Fruit fly (Drosophila melanogaster) whole organism, embryonic: ENCODE results near the gene robl62A.

Experiments used
- ATbp ChIP-seq: fragments of 200-800 bp; sonication (Bioruptor generic); optimal IDR thresholded peaks from 2 replicates; lab custom pipeline; 2017; ENCODE audit warnings: missing biosample characterization, mild to moderate bottlenecking, missing genetic modification characterization, missing genetic modification reagents
- Bgb ChIP-seq: fragments of 200-800 bp; sonication (Bioruptor generic); IDR thresholded peaks from 2 replicates; pipeline ENCODE4 v1.3.6; 2022; ENCODE audit warnings: missing biosample characterization, missing genetic modification characterization; ENCODE audit not compliant: partially characterized antibody
- CG10274 ChIP-seq: fragments of 200-800 bp; sonication (Bioruptor generic); optimal IDR thresholded peaks from 3 replicates; lab custom pipeline; 2017; ENCODE audit warnings: missing biosample characterization, mild to moderate bottlenecking, missing genetic modification characterization
- CG10366 ChIP-seq: fragments of 200-800 bp; sonication (Bioruptor generic); IDR thresholded peaks from 2 replicates; pipeline ENCODE4 v1.3.6; 2022; ENCODE audit warnings: missing biosample characterization, missing genetic modification characterization
- CG15073 ChIP-seq: fragments of 200-800 bp; sonication (Bioruptor generic); optimal IDR thresholded peaks from 2 replicates; lab custom pipeline; 2016; ENCODE audit warnings: missing biosample characterization, missing genetic modification characterization
- CG16813 ChIP-seq: fragments of 200-800 bp; sonication (Bioruptor generic); IDR thresholded peaks from 3 replicates; pipeline ENCODE4 v1.3.6; 2022; ENCODE audit warnings: missing biosample characterization, missing genetic modification characterization; ENCODE audit not compliant: partially characterized antibody
- CG16863 ChIP-seq: fragments of 200-800 bp; sonication (Bioruptor generic); optimal IDR thresholded peaks from 3 replicates; lab custom pipeline; 2016; ENCODE audit warnings: missing biosample characterization, missing genetic modification characterization
- CG2120 ChIP-seq: fragments of 200-800 bp; sonication (Bioruptor generic); optimal IDR thresholded peaks from 3 replicates; lab custom pipeline; 2016; ENCODE audit warnings: missing biosample characterization, missing genetic modification characterization
- CG2875 ChIP-seq: fragments of 200-800 bp; sonication (Bioruptor generic); optimal IDR thresholded peaks from 2 replicates; lab custom pipeline; 2017; ENCODE audit warnings: missing biosample characterization, mild to moderate bottlenecking, missing genetic modification characterization, missing genetic modification reagents
- CG30403 ChIP-seq: fragments of 200-800 bp; sonication (Bioruptor generic); optimal IDR thresholded peaks from 3 replicates; lab custom pipeline; 2016; ENCODE audit warnings: missing biosample characterization, missing genetic modification characterization
- CG32772 ChIP-seq: fragments of 200-800 bp; sonication (Bioruptor generic); IDR thresholded peaks from 2 replicates; pipeline ENCODE4 v1.3.6; 2022; ENCODE audit warnings: missing biosample characterization, missing genetic modification characterization
- CG33213 ChIP-seq: fragments of 200-800 bp; sonication (Bioruptor generic); optimal IDR thresholded peaks from 3 replicates; lab custom pipeline; 2016; ENCODE audit warnings: missing biosample characterization, missing genetic modification characterization
- CG3995 ChIP-seq: fragments of 200-800 bp; sonication (Bioruptor generic); optimal IDR thresholded peaks from 3 replicates; lab custom pipeline; 2016; ENCODE audit warnings: missing biosample characterization, missing genetic modification characterization
- CG4424 ChIP-seq: fragments of 200-800 bp; sonication (Bioruptor generic); optimal IDR thresholded peaks from 3 replicates; lab custom pipeline; 2016; ENCODE audit warnings: missing biosample characterization, missing genetic modification characterization
- CG4854 ChIP-seq: fragments of 200-800 bp; sonication (Bioruptor generic); optimal IDR thresholded peaks from 2 replicates; lab custom pipeline; 2016; ENCODE audit warnings: missing biosample characterization, missing genetic modification characterization, inconsistent platforms
- CG5180 ChIP-seq: fragments of 200-800 bp; sonication (Bioruptor generic); optimal IDR thresholded peaks from 3 replicates; lab custom pipeline; 2017; ENCODE audit warnings: missing biosample characterization, missing genetic modification characterization, mild to moderate bottlenecking, moderate library complexity, missing genetic modification reagents
- CG5245 ChIP-seq: fragments of 200-800 bp; sonication (Bioruptor generic); optimal IDR thresholded peaks from 3 replicates; lab custom pipeline; 2016; ENCODE audit warnings: missing biosample characterization, missing genetic modification characterization
- CG7987 ChIP-seq: fragments of 200-800 bp; sonication (Bioruptor generic); optimal IDR thresholded peaks from 2 replicates; lab custom pipeline; 2018; ENCODE audit warnings: missing biosample characterization, mild to moderate bottlenecking, missing genetic modification characterization, moderate library complexity
- CG9609 ChIP-seq: fragments of 200-800 bp; sonication (Bioruptor generic); optimal IDR thresholded peaks from 3 replicates; lab custom pipeline; 2016; ENCODE audit warnings: missing biosample characterization, missing genetic modification characterization
- CG9797 ChIP-seq: fragments of 200-800 bp; sonication (Bioruptor generic); optimal IDR thresholded peaks from 3 replicates; lab custom pipeline; 2018; ENCODE audit warnings: missing biosample characterization, mild to moderate bottlenecking, missing genetic modification characterization
- D19B ChIP-seq: fragments of 200-800 bp; sonication (Bioruptor generic); optimal IDR thresholded peaks from 2 replicates; lab custom pipeline; 2017; ENCODE audit warnings: missing biosample characterization, mild to moderate bottlenecking, missing genetic modification characterization
- Dp ChIP-seq: fragments of 200-800 bp; sonication (Bioruptor generic); optimal IDR thresholded peaks from 2 replicates; lab custom pipeline; 2018; ENCODE audit warnings: missing biosample characterization, mild to moderate bottlenecking, missing genetic modification characterization, moderate library complexity
- Hmr ChIP-seq: fragments of 200-800 bp; sonication (Bioruptor generic); optimal IDR thresholded peaks from 3 replicates; lab custom pipeline; 2017; ENCODE audit warnings: mild to moderate bottlenecking, missing biosample characterization, missing genetic modification reagents, missing genetic modification characterization
- Hsf ChIP-seq: fragments of 200-800 bp; sonication (Bioruptor generic); optimal IDR thresholded peaks from 3 replicates; lab custom pipeline; 2016; ENCODE audit warnings: missing biosample characterization, missing genetic modification characterization
- Kr ChIP-seq: fragments of 200-800 bp; sonication (Bioruptor generic); optimal IDR thresholded peaks from 2 replicates; lab custom pipeline; 2017; ENCODE audit warnings: missing biosample characterization, mild to moderate bottlenecking, missing genetic modification characterization
- Mad ChIP-seq: fragments of 200-800 bp; sonication (Bioruptor generic); optimal IDR thresholded peaks from 2 replicates; lab custom pipeline; 2016; ENCODE audit warnings: missing biosample characterization, missing genetic modification characterization
- Mes4 ChIP-seq: fragments of 200-800 bp; sonication (Bioruptor generic); optimal IDR thresholded peaks from 2 replicates; lab custom pipeline; 2016; ENCODE audit warnings: missing biosample characterization, missing genetic modification characterization
- Myb ChIP-seq: fragments of 200-800 bp; sonication (Bioruptor generic); optimal IDR thresholded peaks from 2 replicates; lab custom pipeline; 2016; ENCODE audit warnings: missing biosample characterization, missing genetic modification characterization
- Neu2 ChIP-seq: fragments of 200-800 bp; sonication (Bioruptor generic); optimal IDR thresholded peaks from 3 replicates; lab custom pipeline; 2016; ENCODE audit warnings: missing biosample characterization, missing genetic modification characterization, borderline replicate concordance
- Poxn ChIP-seq: fragments of 200-800 bp; sonication (Bioruptor generic); IDR thresholded peaks from 2 replicates; pipeline ENCODE4 v1.3.6; 2022; ENCODE audit warnings: missing biosample characterization, missing genetic modification characterization
- abd-A ChIP-seq: fragments of 200-800 bp; sonication (Bioruptor generic); optimal IDR thresholded peaks from 3 replicates; lab custom pipeline; 2019; ENCODE audit warnings: missing biosample characterization, mild to moderate bottlenecking, missing genetic modification characterization, moderate library complexity
- amos ChIP-seq: fragments of 200-800 bp; sonication (Bioruptor generic); IDR thresholded peaks from 2 replicates; pipeline ENCODE4 v1.3.6; 2022; ENCODE audit warnings: missing biosample characterization, missing genetic modification characterization; ENCODE audit not compliant: partially characterized antibody
- dm ChIP-seq: fragments of 200-800 bp; sonication (Bioruptor generic); optimal IDR thresholded peaks from 3 replicates; lab custom pipeline; 2016; ENCODE audit warnings: missing biosample characterization, missing genetic modification characterization
- ems ChIP-seq: fragments of 200-800 bp; sonication (Bioruptor generic); optimal IDR thresholded peaks from 3 replicates; lab custom pipeline; 2016; ENCODE audit warnings: missing biosample characterization, missing genetic modification characterization
- eve ChIP-seq, 2 experiments: fragments of >200 bp; optimal IDR thresholded peaks; 2 replicates each; lab custom pipeline; 2017; ENCODE audit warnings: missing biosample characterization in 2 of 2, missing genetic modification characterization in 2 of 2
- grn ChIP-seq: fragments of 200-800 bp; sonication (Bioruptor generic); optimal IDR thresholded peaks from 3 replicates; lab custom pipeline; 2017; ENCODE audit warnings: missing biosample characterization, missing genetic modification characterization
- gsb ChIP-seq: fragments of 200-800 bp; sonication (Bioruptor generic); IDR thresholded peaks from 2 replicates; pipeline ENCODE4 v1.3.6; 2022; ENCODE audit warnings: missing biosample characterization, missing genetic modification characterization
- inv ChIP-seq: fragments of 200-800 bp; sonication (Bioruptor generic); IDR thresholded peaks from 2 replicates; pipeline ENCODE4 v1.3.6; 2022; ENCODE audit warnings: missing biosample characterization, missing genetic modification characterization; ENCODE audit not compliant: partially characterized antibody
- jigr1 ChIP-seq: fragments of 200-800 bp; sonication (Bioruptor generic); IDR thresholded peaks from 3 replicates; pipeline ENCODE4 v1.3.6; 2022; ENCODE audit warnings: missing biosample characterization, missing genetic modification characterization
- lola ChIP-seq, 3 experiments: fragments of >200 bp in 2 of 3; fragments of 200-800 bp in 1 of 3; sonication (Bioruptor generic) in 1 of 3; optimal IDR thresholded peaks; 2 replicates each; lab custom pipeline; 2017 to 2019; ENCODE audit warnings: missing biosample characterization in 3 of 3, missing genetic modification characterization in 3 of 3, mild to moderate bottlenecking in 1 of 3, moderate library complexity in 1 of 3
- otp ChIP-seq: fragments of 200-800 bp; sonication (Bioruptor generic); IDR thresholded peaks from 3 replicates; pipeline ENCODE4, ENCODE4 v1.3.6; 2022; ENCODE audit warnings: missing biosample characterization, missing genetic modification characterization
- p53 ChIP-seq: fragments of 200-800 bp; sonication (Bioruptor generic); optimal IDR thresholded peaks from 2 replicates; lab custom pipeline; 2016; ENCODE audit warnings: missing biosample characterization, missing genetic modification characterization
- prd ChIP-seq, 3 experiments: fragments of >200 bp in 2 of 3; fragments of 200-800 bp in 1 of 3; sonication (Bioruptor generic) in 1 of 3; optimal IDR thresholded peaks in 2 of 3; IDR thresholded peaks in 1 of 3; 2 replicates in 2 of 3; 3 replicates in 1 of 3; pipeline versions ENCODE4 v1.3.6 to Lab custom; 2017 to 2022; ENCODE audit warnings: missing biosample characterization in 1 of 3, missing genetic modification characterization in 1 of 3
- pum ChIP-seq: fragments of 200-800 bp; sonication (Bioruptor generic); optimal IDR thresholded peaks from 2 replicates; lab custom pipeline; 2016; ENCODE audit warnings: missing biosample characterization, missing genetic modification characterization
- tgo ChIP-seq: fragments of 200-800 bp; sonication (Bioruptor generic); IDR thresholded peaks from 3 replicates; pipeline ENCODE4 v1.3.6; 2022; ENCODE audit warnings: missing biosample characterization, missing genetic modification characterization
- tx ChIP-seq: fragments of 200-800 bp; sonication (Bioruptor generic); optimal IDR thresholded peaks from 2 replicates; lab custom pipeline; 2016; ENCODE audit warnings: missing biosample characterization, missing genetic modification characterization
- vvl ChIP-seq: fragments of 200-800 bp; sonication (Bioruptor generic); IDR thresholded peaks from 2 replicates; pipeline ENCODE4 v1.3.6; 2022; ENCODE audit warnings: missing biosample characterization, missing genetic modification characterization
- wdn ChIP-seq: fragments of 200-800 bp; sonication (Bioruptor generic); IDR thresholded peaks from 2 replicates; pipeline ENCODE4 v1.3.6; 2022; ENCODE audit warnings: missing biosample characterization, missing genetic modification characterization

robl62A gene

dm6 chr3L:1517274-1518047 is 40.0 kb downstream of the robl62A start (continued):
- TF ChIP-seq CG33213 (GFP tag; lab: Kevin White, UChicago) (peak; percentile 60), CG16863 (GFP tag; lab: Kevin White, UChicago) (peak; percentile 68), gsb (GFP tag; lab: Robert Waterston, UW) (no peak), lola (GFP tag; optimal IDR thresholded peaks at IDR 0.05; lab: Kevin White, UChicago) (peak in 1 of 3 experiments; percentile 13), CG2875 (GFP tag; lab: Kevin White, UChicago) (no peak), CG9797 (peak; percentile 46), CG32772 (0 out of 2 replicates have a peak, but pooled peaks have one; percentile 43), Dp (GFP tag; lab: Kevin White, UChicago) (peak; percentile 51), CG30403 (GFP tag; lab: Kevin White, UChicago) (peak; percentile 59), D19B (GFP tag; lab: Kevin White, UChicago) (peak; percentile 0), jigr1 (GFP tag; lab: Robert Waterston, UW) (no peak), CG10274 (peak; percentile 73), pum (GFP tag; lab: Kevin White, UChicago) (peak; percentile 68), vvl (GFP tag; lab: Robert Waterston, UW) (peak; percentile 71), tx (GFP tag; lab: Kevin White, UChicago) (peak; percentile 69), wdn (GFP tag; lab: Robert Waterston, UW) (peak; percentile 53; the same call in 1 of the 2 replicates), CG3995 (GFP tag; lab: Kevin White, UChicago) (peak; percentile 94), Neu2 (GFP tag; lab: Kevin White, UChicago) (no peak), grn (GFP tag; lab: Kevin White, UChicago) (peak; percentile 46), CG9609 (GFP tag; lab: Kevin White, UChicago) (peak; percentile 62), inv (GFP tag; lab: Robert Waterston, UW) (peak; percentile 69), tgo (peak; percentile 55), CG7987 (no peak), Poxn (GFP tag; lab: Robert Waterston, UW) (no peak), Bgb (GFP tag; lab: Robert Waterston, UW) (peak; percentile 84), p53 (GFP tag; lab: Kevin White, UChicago) (peak; percentile 5), abd-A (no peak), Hmr (peak; percentile 51), prd (optimal IDR thresholded peaks at IDR 0.05; lab: Kevin White, UChicago) (no peak), prd (GFP tag; IDR thresholded peaks at IDR 0.05; lab: Robert Waterston, UW) (peak; percentile 64; the same call in 2 of the 3 replicates), dm (GFP tag; lab: Kevin White, UChicago) (peak; percentile 37), CG10366 (GFP tag; lab: Robert Waterston, UW) (peak; percentile 52; the same call in 1 of the 2 replicates), CG5245 (GFP tag; lab: Kevin White, UChicago) (peak; percentile 11), CG5180 (GFP tag; lab: Kevin White, UChicago) (no peak), ems (peak; percentile 15), Mes4 (peak; percentile 58), Hsf (GFP tag; lab: Kevin White, UChicago) (peak; percentile 77), CG4854 (GFP tag; lab: Kevin White, UChicago) (no peak), Kr (GFP tag; lab: Kevin White, UChicago) (no peak), ATbp (no peak), eve (GFP tag; optimal IDR thresholded peaks at IDR 0.05; lab: Kevin White, UChicago) (no peak), Mad (peak; percentile 77), CG16813 (GFP tag; lab: Robert Waterston, UW) (peak; percentile 84), CG2120 (peak; percentile 77), Myb (peak; percentile 100), CG4424 (GFP tag; lab: Kevin White, UChicago) (peak; percentile 70), CG15073 (no peak), amos (GFP tag; lab: Robert Waterston, UW) (peak; percentile 83), otp (GFP tag; lab: Robert Waterston, UW) (0 out of 3 replicates have a peak, but pooled peaks have one; percentile 51)
